Worm (Caenorhabditis elegans): ENCODE measurements around the gene ubc-23.

ce11 chrX:8810908-8811307 lies 33.2 kb upstream of the ubc-23 start, which contains the start of gene R04E5.9:
- TF ChIP-seq cog-1 (tag; optimal IDR thresholded peaks at IDR 0.05) = peak; percentile 78
- no peak for TF ChIP-seq tab-1 (GFP tag; IDR thresholded peaks at IDR 0.05)
- TF ChIP-seq med-1 (GFP tag; optimal IDR thresholded peaks at IDR 0.05; ENCODE audit: insufficient read depth) = no peak
- TF ChIP-seq ztf-29 (GFP tag; IDR thresholded peaks at IDR 0.05) = no peak
